Worm (Caenorhabditis elegans) whole organism, mixed stage, embryonic: ENCODE data around the gene dos-3.

Experiments used
- M03D4.4 ChIP-seq: sonication (generic microtip); optimal IDR thresholded peaks from 2 replicates; lab custom pipeline; 2017; ENCODE audit warnings: mild to moderate bottlenecking, missing genetic modification characterization, missing compliant biosample characterization
- bed-3 ChIP-seq: fragments of 200-800 bp; sonication (Bioruptor generic); optimal IDR thresholded peaks from 3 replicates; lab custom pipeline; 2018; ENCODE audit warnings: mild to moderate bottlenecking, missing genetic modification characterization, moderate library complexity, missing compliant biosample characterization
- blmp-1 ChIP-seq: fragments of 150-350 bp; optimal IDR thresholded peaks from 2 replicates; lab custom pipeline; 2014; ENCODE audit warnings: missing biosample characterization, missing genetic modification characterization
- ceh-39 ChIP-seq: fragments of 150-350 bp; optimal IDR thresholded peaks from 2 replicates; lab custom pipeline; 2014; ENCODE audit warnings: missing biosample characterization, missing genetic modification characterization
- ceh-43 ChIP-seq: fragments of 200-800 bp; sonication (Bioruptor generic); optimal IDR thresholded peaks from 2 replicates; lab custom pipeline; 2018; ENCODE audit warnings: mild to moderate bottlenecking, missing genetic modification characterization, moderate library complexity, missing compliant biosample characterization
- ceh-83 ChIP-seq: fragments of 200-800 bp; sonication (Bioruptor generic); optimal IDR thresholded peaks from 2 replicates; lab custom pipeline; 2018; ENCODE audit warnings: mild to moderate bottlenecking, missing genetic modification characterization, missing compliant biosample characterization
- ces-1 ChIP-seq: fragments of 150-350 bp; optimal IDR thresholded peaks from 2 replicates; lab custom pipeline; 2014; ENCODE audit warnings: missing biosample characterization, missing genetic modification reagents, missing genetic modification characterization
- cnd-1 ChIP-seq: fragments of 200-800 bp; sonication (Bioruptor generic); optimal IDR thresholded peaks from 2 replicates; lab custom pipeline; 2018; ENCODE audit warnings: mild to moderate bottlenecking, missing genetic modification characterization, missing compliant biosample characterization
- drap-1 ChIP-seq: fragments of 200-800 bp; sonication (Bioruptor generic); optimal IDR thresholded peaks from 3 replicates; lab custom pipeline; 2018; ENCODE audit warnings: mild to moderate bottlenecking, missing genetic modification characterization, missing compliant biosample characterization
- elt-1 ChIP-seq: sonication (generic microtip); optimal IDR thresholded peaks from 2 replicates; lab custom pipeline; 2017; ENCODE audit warnings: missing genetic modification characterization, mild to moderate bottlenecking, missing compliant biosample characterization, antibody characterized with exemption, moderate library complexity, borderline replicate concordance; ENCODE audit not compliant: insufficient read depth
- flh-1 ChIP-seq: fragments of 200-800 bp; sonication (Bioruptor generic); optimal IDR thresholded peaks from 2 replicates; lab custom pipeline; 2018; ENCODE audit warnings: mild to moderate bottlenecking, missing genetic modification characterization, moderate library complexity, missing compliant biosample characterization
- ham-2 ChIP-seq: fragments of 200-800 bp; sonication (Bioruptor generic); optimal IDR thresholded peaks from 2 replicates; lab custom pipeline; 2018; ENCODE audit warnings: mild to moderate bottlenecking, missing genetic modification characterization, missing compliant biosample characterization
- lin-13 ChIP-seq: fragments of 150-350 bp; optimal IDR thresholded peaks from 2 replicates; lab custom pipeline; 2014; ENCODE audit warnings: missing biosample characterization, missing genetic modification characterization
- lin-32 ChIP-seq: fragments of 200-800 bp; sonication (Bioruptor generic); optimal IDR thresholded peaks from 2 replicates; lab custom pipeline; 2018; ENCODE audit warnings: mild to moderate bottlenecking, missing genetic modification characterization, missing compliant biosample characterization
- lsy-2 ChIP-seq: fragments of 150-350 bp; optimal IDR thresholded peaks from 2 replicates; lab custom pipeline; 2014; ENCODE audit warnings: missing biosample characterization, missing genetic modification characterization
- mab-5 ChIP-seq: fragments of 150-350 bp; optimal IDR thresholded peaks from 2 replicates; lab custom pipeline; 2014; ENCODE audit warnings: missing biosample characterization, missing genetic modification characterization
- mls-2 ChIP-seq: sonication (generic microtip); optimal IDR thresholded peaks from 2 replicates; lab custom pipeline; 2016; ENCODE audit warnings: mild to moderate bottlenecking, missing genetic modification characterization, moderate library complexity, missing compliant biosample characterization
- nhr-12 ChIP-seq: fragments of 150-350 bp; optimal IDR thresholded peaks from 2 replicates; lab custom pipeline; 2014; ENCODE audit warnings: missing biosample characterization, missing genetic modification characterization
- nhr-2 ChIP-seq: fragments of 150-350 bp; optimal IDR thresholded peaks from 2 replicates; lab custom pipeline; 2014; ENCODE audit warnings: missing biosample characterization, missing genetic modification characterization
- nhr-237 ChIP-seq: fragments of 150-350 bp; optimal IDR thresholded peaks from 2 replicates; lab custom pipeline; 2014; ENCODE audit warnings: missing biosample characterization, missing genetic modification characterization
- nhr-28 ChIP-seq: fragments of 150-350 bp; optimal IDR thresholded peaks from 2 replicates; lab custom pipeline; 2014; ENCODE audit warnings: missing biosample characterization, missing genetic modification characterization
- nhr-76 ChIP-seq: sonication (generic microtip); optimal IDR thresholded peaks from 2 replicates; lab custom pipeline; 2017; ENCODE audit warnings: missing biosample characterization, missing genetic modification characterization
- pha-4 ChIP-seq: fragments of 150-350 bp; optimal IDR thresholded peaks from 2 replicates; lab custom pipeline; 2018; ENCODE audit warnings: missing biosample characterization, missing genetic modification reagents, missing genetic modification characterization
- snpc-4 ChIP-seq: fragments of 150-350 bp; optimal IDR thresholded peaks from 2 replicates; lab custom pipeline; 2014; ENCODE audit warnings: missing biosample characterization, missing genetic modification characterization
- sptf-1 ChIP-seq: sonication (generic microtip); optimal IDR thresholded peaks from 2 replicates; lab custom pipeline; 2017; ENCODE audit warnings: mild to moderate bottlenecking, missing genetic modification characterization, moderate library complexity, missing compliant biosample characterization
- tbx-8 ChIP-seq: fragments of 200-800 bp; sonication (Bioruptor generic); optimal IDR thresholded peaks from 2 replicates; lab custom pipeline; 2018; ENCODE audit warnings: mild to moderate bottlenecking, missing genetic modification characterization, moderate library complexity, missing compliant biosample characterization
- unc-120 ChIP-seq: sonication (generic microtip); optimal IDR thresholded peaks from 2 replicates; lab custom pipeline; 2017; ENCODE audit warnings: missing genetic modification characterization, missing compliant biosample characterization; ENCODE audit not compliant: poor library complexity, severe bottlenecking
- unc-39 ChIP-seq: fragments of 150-350 bp; optimal IDR thresholded peaks from 2 replicates; lab custom pipeline; 2014; ENCODE audit warnings: missing biosample characterization, missing genetic modification characterization
- unc-62 ChIP-seq: fragments of 150-350 bp; optimal IDR thresholded peaks from 2 replicates; lab custom pipeline; 2014; ENCODE audit warnings: missing biosample characterization, missing genetic modification reagents, missing genetic modification characterization
- ztf-11 ChIP-seq: fragments of 150-350 bp; optimal IDR thresholded peaks from 2 replicates; lab custom pipeline; 2014; ENCODE audit warnings: missing biosample characterization, missing genetic modification characterization

The dos-3 gene

DNA sequence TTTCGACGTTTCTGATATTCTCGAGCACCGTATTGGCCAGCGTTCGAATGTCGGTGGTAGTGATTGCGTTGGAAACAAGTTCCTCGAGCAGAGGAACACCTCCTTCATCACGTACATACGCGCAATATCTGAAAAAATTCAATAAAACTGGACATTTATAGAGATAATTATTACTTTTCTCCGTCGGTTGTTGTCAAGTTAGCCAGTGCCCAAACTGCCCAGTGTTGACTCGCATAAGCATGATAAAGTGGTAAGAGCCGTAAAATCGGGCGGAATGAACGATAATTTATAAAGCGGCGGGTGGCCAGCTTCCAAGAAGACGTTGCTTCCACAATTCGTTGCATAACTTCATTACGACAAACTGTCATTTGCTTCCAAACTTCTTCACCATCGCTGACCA lies 44.2 kb upstream of the dos-3 start:
- TF ChIP-seq nhr-237 (tag; lab: Kevin White, UChicago) (no peak), unc-120 (tag; lab: Kevin White, UChicago) (no peak), ceh-83 (GFP tag; lab: Kevin White, UChicago) (no peak), mls-2 (tag; lab: Kevin White, UChicago) (no peak), lin-32 (GFP tag; lab: Kevin White, UChicago) (no peak), tbx-8 (no peak), blmp-1 (tag; lab: Kevin White, UChicago) (no peak), bed-3 (GFP tag; lab: Kevin White, UChicago) (no peak), unc-39 (tag; lab: Kevin White, UChicago) (no peak), nhr-12 (tag; lab: Kevin White, UChicago) (no peak), nhr-28 (tag; lab: Kevin White, UChicago) (no peak)

ce11 chrIII:881460-881859 lies 42.1 kb upstream of the dos-3 start:
- no peak for TF ChIP-seq nhr-237 (tag; lab: Kevin White, UChicago)
- TF ChIP-seq ham-2 (GFP tag; lab: Kevin White, UChicago) = no peak
- TF ChIP-seq unc-62 (GFP tag; lab: Kevin White, UChicago) = no peak
- no peak for TF ChIP-seq ceh-43 (GFP tag; lab: Kevin White, UChicago)

ce11 chrIII:880840-881239 lies 41.4 kb upstream of the dos-3 start:
- TF ChIP-seq sptf-1 (tag; lab: Kevin White, UChicago) (no peak), unc-62 (GFP tag; lab: Kevin White, UChicago) (no peak), pha-4 (tag; lab: Kevin White, UChicago) (no peak), cnd-1 (tag; lab: Kevin White, UChicago) (no peak), blmp-1 (tag; lab: Kevin White, UChicago) (no peak), lin-13 (tag; lab: Kevin White, UChicago) (no peak), ceh-43 (GFP tag; lab: Kevin White, UChicago) (no peak), nhr-12 (tag; lab: Kevin White, UChicago) (no peak), mls-2 (tag; lab: Kevin White, UChicago) (no peak)

- no peak for TF ChIP-seq lin-32 (GFP tag; lab: Kevin White, UChicago)
- TF ChIP-seq lin-13 (tag; lab: Kevin White, UChicago) = no peak
- TF ChIP-seq nhr-2 = no peak
- TF ChIP-seq elt-1 (tag; lab: Kevin White, UChicago) = no peak
- no peak for TF ChIP-seq nhr-76 (tag; lab: Kevin White, UChicago)
- TF ChIP-seq flh-1 (GFP tag; lab: Kevin White, UChicago) = no peak
- TF ChIP-seq pha-4 (tag; lab: Kevin White, UChicago) = no peak
- no peak for TF ChIP-seq M03D4.4 (tag; lab: Kevin White, UChicago)
- no peak for TF ChIP-seq mab-5 (tag; lab: Kevin White, UChicago)
- no peak for TF ChIP-seq unc-120 (tag; lab: Kevin White, UChicago)
- no peak for TF ChIP-seq unc-39 (tag; lab: Kevin White, UChicago)
- TF ChIP-seq mls-2 (tag; lab: Kevin White, UChicago) = no peak
- TF ChIP-seq ztf-11 (tag; lab: Kevin White, UChicago) = no peak
- TF ChIP-seq lsy-2 (tag; lab: Kevin White, UChicago) = no peak
- TF ChIP-seq snpc-4 (tag; lab: Kevin White, UChicago) = no peak
- no peak for TF ChIP-seq ham-2 (GFP tag; lab: Kevin White, UChicago)
- TF ChIP-seq nhr-28 (tag; lab: Kevin White, UChicago) = no peak
- no peak for TF ChIP-seq ceh-39 (tag; lab: Kevin White, UChicago)
- TF ChIP-seq nhr-237 (tag; lab: Kevin White, UChicago) = no peak
These were observed 40.2 kb upstream of the dos-3 start, which contains the start of the genes T24C4.5 and ucr-2.3 for ce11 chrIII:879634-880033. Gene T24C4.5, minus strand, starts transcription at chrIII:879734. Gene ucr-2.3, plus strand, starts transcription at chrIII:879860.

- TF ChIP-seq ces-1 (GFP tag; lab: Kevin White, UChicago) (no peak), drap-1 (GFP tag; lab: Kevin White, UChicago) (no peak), M03D4.4 (tag; lab: Kevin White, UChicago) (no peak), nhr-76 (tag; lab: Kevin White, UChicago) (no peak), sptf-1 (tag; lab: Kevin White, UChicago) (no peak), nhr-237 (tag; lab: Kevin White, UChicago) (no peak), tbx-8 (no peak)
These were observed 34.0 kb upstream of the dos-3 start, which contains the start of gene clc-19 for ce11 chrIII:873432-873831. Gene clc-19, minus strand, starts transcription at chrIII:873566.
